Worm (Caenorhabditis elegans): ENCODE measurements around the gene D2023.4.

ce11 chrV:11868142-11868541, 42.6 kb upstream of the D2023.4 start, which contains the start of gene R13H4.7:
- no peak for TF ChIP-seq pqm-1 (tag; optimal IDR thresholded peaks at IDR 0.05)
- no peak for TF ChIP-seq ztf-4 (tag; optimal IDR thresholded peaks at IDR 0.05)
- TF ChIP-seq nhr-67 (tag; optimal IDR thresholded peaks at IDR 0.05): no peak
- TF ChIP-seq ztf-11 (tag; optimal IDR thresholded peaks at IDR 0.05): no peak
- TF ChIP-seq unc-62 (GFP tag; optimal IDR thresholded peaks at IDR 0.05): no peak
- TF ChIP-seq lsy-12 (tag; optimal IDR thresholded peaks at IDR 0.05): no peak
- TF ChIP-seq ceh-16 (tag; optimal IDR thresholded peaks at IDR 0.05): no peak
- TF ChIP-seq nhr-12 (tag; optimal IDR thresholded peaks at IDR 0.05): no peak
- no peak for TF ChIP-seq pha-4 (tag; optimal IDR thresholded peaks at IDR 0.05)
- no peak for TF ChIP-seq fos-1 (tag; optimal IDR thresholded peaks at IDR 0.05)
- TF ChIP-seq lin-15B (tag; optimal IDR thresholded peaks at IDR 0.05): no peak

Measured in whole organism, L3 larva.